Worm (Caenorhabditis elegans): Measurements from ENCODE around the gene twk-22.

The twk-22 gene

DNA sequence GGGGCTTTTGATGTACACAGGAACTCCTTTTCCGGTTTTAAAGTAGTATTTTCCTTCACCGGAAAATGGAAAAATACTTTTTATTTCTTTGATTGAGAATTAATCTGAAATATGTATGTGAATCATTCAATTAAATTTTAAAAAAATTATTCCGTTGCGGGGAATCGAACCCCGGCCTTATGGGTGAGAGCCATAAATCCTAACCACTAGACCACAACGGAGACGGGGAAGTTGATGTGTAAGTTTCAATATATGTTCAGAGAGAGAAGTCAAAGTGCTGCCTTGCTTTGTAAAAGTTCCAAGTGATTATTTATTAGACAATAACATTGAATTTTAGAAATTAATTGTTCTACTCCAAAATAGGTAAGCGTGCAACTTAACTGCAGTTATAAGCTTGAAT, 35.1 kb upstream of the twk-22 start (continued):
- TF ChIP-seq ces-1 (GFP tag; optimal IDR thresholded peaks at IDR 0.05) (no peak), nhr-19 (GFP tag; conservative IDR thresholded peaks at IDR 0.05) (peak; percentile 48; the same call in 1 of the 2 replicates), nhr-84 (tag; optimal IDR thresholded peaks at IDR 0.05) (no peak), sup-37 (GFP tag; optimal IDR thresholded peaks at IDR 0.05) (no peak), blmp-1 (tag; optimal IDR thresholded peaks at IDR 0.05) (no peak), ets-5 (GFP tag; IDR thresholded peaks at IDR 0.05) (no peak), unc-86 (tag; optimal IDR thresholded peaks at IDR 0.05) (no peak), ceh-88 (GFP tag; IDR thresholded peaks at IDR 0.05) (no peak), nhr-77 (tag; optimal IDR thresholded peaks at IDR 0.05) (no peak), egl-13 (tag; optimal IDR thresholded peaks at IDR 0.05) (no peak), hpl-2 (GFP tag; optimal IDR thresholded peaks at IDR 0.05) (no peak), alr-1 (tag; optimal IDR thresholded peaks at IDR 0.05; ENCODE audit: borderline replicate concordance) (no peak), xbp-1 (tag; optimal IDR thresholded peaks at IDR 0.05) (no peak), lin-13 (GFP tag; optimal IDR thresholded peaks at IDR 0.05) (no peak), skn-1 (tag; optimal IDR thresholded peaks at IDR 0.05) (peak; percentile 23), unc-62 (GFP tag; optimal IDR thresholded peaks at IDR 0.05) (no peak), tlp-1 (tag; optimal IDR thresholded peaks at IDR 0.05) (no peak), unc-98 (GFP tag; IDR thresholded peaks at IDR 0.05) (no peak), F16B12.6 (tag; optimal IDR thresholded peaks at IDR 0.05) (no peak), hlh-17 (GFP tag; optimal IDR thresholded peaks at IDR 0.05; ENCODE audit: borderline replicate concordance) (no peak), isw-1 (GFP tag; IDR thresholded peaks at IDR 0.05) (no peak), nhr-76 (tag; optimal IDR thresholded peaks at IDR 0.05) (no peak), C16A3.4 (tag; optimal IDR thresholded peaks at IDR 0.05) (no peak), dpl-1 (GFP tag; optimal IDR thresholded peaks at IDR 0.05) (no peak), ztf-4 (tag; optimal IDR thresholded peaks at IDR 0.05) (no peak), efl-3 (GFP tag; optimal IDR thresholded peaks at IDR 0.05) (no peak), zip-4 (GFP tag; optimal IDR thresholded peaks at IDR 0.05) (no peak), fkh-4 (tag; optimal IDR thresholded peaks at IDR 0.05; ENCODE audit: borderline replicate concordance) (no peak), mab-9 (GFP tag; IDR thresholded peaks at IDR 0.05) (no peak), aly-2 (tag; optimal IDR thresholded peaks at IDR 0.05) (no peak), pax-3 (tag; optimal IDR thresholded peaks at IDR 0.05) (no peak), lin-14 (GFP tag; optimal IDR thresholded peaks at IDR 0.05) (peak; percentile 48), lin-15B (tag; optimal IDR thresholded peaks at IDR 0.05) (no peak), elt-3 (tag; optimal IDR thresholded peaks at IDR 0.05) (peak in 1 of 6 experiments; percentile 4), ceh-90 (tag; optimal IDR thresholded peaks at IDR 0.05) (no peak), lir-3 (tag; optimal IDR thresholded peaks at IDR 0.05; ENCODE audit: poor library complexity) (peak; percentile 53), lin-35 (GFP tag; optimal IDR thresholded peaks at IDR 0.05) (peak in 1 of 2 experiments; percentile 53), unc-130 (tag; optimal IDR thresholded peaks at IDR 0.05) (no peak), C34B4.2 (tag; optimal IDR thresholded peaks at IDR 0.05) (no peak), rnt-1 (tag; optimal IDR thresholded peaks at IDR 0.05) (peak; percentile 29), nhr-47 (tag; optimal IDR thresholded peaks at IDR 0.05) (peak; percentile 43), swsn-7 (tag; optimal IDR thresholded peaks at IDR 0.05) (peak; percentile 25), efl-1 (optimal IDR thresholded peaks at IDR 0.05) (no peak), efl-1 (GFP tag; optimal IDR thresholded peaks at IDR 0.05 in 1 of 2) (no peak), unc-30 (tag; optimal IDR thresholded peaks at IDR 0.05) (no peak), fkh-8 (tag; optimal IDR thresholded peaks at IDR 0.05) (no peak), ztf-11 (tag; optimal IDR thresholded peaks at IDR 0.05) (no peak), jun-1 (tag; optimal IDR thresholded peaks at IDR 0.05) (no peak), grh-1 (GFP tag; IDR thresholded peaks at IDR 0.05) (no peak), nhr-90 (tag; optimal IDR thresholded peaks at IDR 0.05; ENCODE audit: poor library complexity) (peak; percentile 50)

Measured in whole organism, L1 larva.